Fruit fly (Drosophila melanogaster): ENCODE results near the gene CG10713.
A peak's percentile ranks its signal among the peaks of the same experiment; 100 is the strongest.

The CG10713 gene

DNA sequence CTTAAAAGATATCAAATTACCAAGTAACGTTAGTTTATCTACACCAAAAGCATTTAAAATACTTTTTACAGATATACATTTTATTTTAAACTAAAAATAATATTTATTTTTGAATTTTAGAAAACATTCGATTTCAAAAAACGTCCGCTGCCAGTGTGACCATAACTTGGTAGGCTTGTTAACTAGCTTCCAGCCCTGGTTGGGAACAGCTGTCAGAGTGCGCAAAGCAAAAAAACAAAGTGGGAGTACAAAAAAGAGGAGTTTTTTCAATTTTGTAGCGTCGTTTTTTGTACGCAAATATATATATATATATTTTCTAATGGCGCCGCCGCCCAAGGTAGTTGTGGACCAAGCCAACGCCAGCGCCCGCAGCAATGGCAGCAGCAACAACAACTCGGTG is 7.4 kb upstream of the CG10713 start, which contains the start of gene cmb:
cmb (plus strand) TSS at position 195 of the 400 bp plus-strand sequence.
- peak; percentile 93 for TF ChIP-seq CG17801 (GFP tag; optimal IDR thresholded peaks at IDR 0.05; ENCODE audit: partially characterized antibody)

DNA sequence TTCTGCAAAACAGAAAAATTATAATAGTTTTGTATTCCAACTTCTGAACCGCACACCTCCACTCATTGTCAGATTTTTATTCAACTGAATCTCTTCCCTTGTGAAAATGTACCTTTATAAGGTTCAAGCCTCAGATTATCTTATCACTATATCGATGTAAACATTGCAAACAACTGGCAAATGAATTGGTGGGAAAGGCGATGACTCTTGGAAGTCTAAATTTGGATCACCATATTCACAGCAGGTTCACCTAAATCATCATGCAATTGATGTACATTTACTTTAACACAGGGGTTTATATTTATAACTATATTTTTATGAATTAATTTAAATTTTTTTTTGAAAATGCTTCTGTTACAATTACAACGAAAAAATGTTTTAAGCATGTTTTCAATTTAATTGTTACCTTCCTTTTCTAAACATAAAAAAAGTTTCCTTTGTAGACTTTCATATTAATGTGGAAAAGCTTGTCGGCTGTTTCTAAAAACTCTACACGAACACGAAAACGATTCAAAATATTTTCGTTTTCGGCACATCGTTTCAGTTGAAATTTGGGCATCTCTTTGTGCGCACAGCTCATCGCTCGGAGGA is 5.4 kb upstream of the CG10713 start, which contains the start of the genes CG10140 and CG14109:
CG10140 (minus strand) TSS at position 101 of the 591 bp plus-strand sequence.
CG14109 (plus strand) TSS at position 541 of the 591 bp plus-strand sequence.
- no peak for TF ChIP-seq CG17801 (GFP tag; optimal IDR thresholded peaks at IDR 0.05; ENCODE audit: partially characterized antibody)

DNA sequence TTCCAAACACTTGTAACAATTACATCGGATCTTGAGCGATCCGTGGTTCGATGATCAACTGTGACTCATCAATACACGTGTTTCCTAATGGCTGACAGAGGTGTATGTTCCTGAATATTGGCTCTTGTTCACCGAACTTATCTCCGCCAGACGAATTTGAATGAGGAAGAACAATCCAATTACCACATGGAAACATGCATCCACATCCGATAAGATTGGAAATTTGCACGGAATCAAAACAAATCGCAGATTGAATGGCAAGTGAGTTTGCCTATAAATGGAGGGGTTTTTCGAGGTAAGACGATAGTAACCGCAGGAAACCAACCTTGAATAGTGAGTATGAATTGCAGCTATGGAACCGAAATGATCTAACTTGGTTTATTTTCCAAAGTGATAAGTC is 2.6 kb upstream of the CG10713 start, which contains the start of gene CG10725:
CG10725 (plus strand) TSS at position 301 of the 400 bp plus-strand sequence.
- no peak for TF ChIP-seq CG17801 (GFP tag; optimal IDR thresholded peaks at IDR 0.05; ENCODE audit: partially characterized antibody)

DNA sequence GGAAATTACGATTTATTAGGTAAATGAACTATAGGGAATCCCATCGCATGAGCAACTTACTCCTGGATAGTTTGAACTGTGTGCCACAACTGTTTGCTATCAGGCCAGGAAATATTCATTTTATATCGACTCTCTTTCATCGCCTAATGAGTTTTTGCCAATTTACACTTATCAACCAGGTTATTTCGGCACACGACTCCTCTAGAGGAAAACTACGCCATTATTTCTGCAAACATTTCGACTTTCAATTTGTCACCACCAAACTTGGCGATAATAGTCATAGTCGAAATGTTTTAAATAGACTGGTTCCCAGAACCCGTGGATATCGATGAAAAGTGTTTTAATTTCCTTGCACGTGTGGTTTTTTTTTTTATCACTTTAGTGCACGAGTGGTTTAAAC is 2.0 kb upstream of the CG10713 start, which contains the start of gene CG10154:
CG10154 (minus strand) TSS at position 101 of the 400 bp plus-strand sequence.
- TF ChIP-seq CG17801 (GFP tag; optimal IDR thresholded peaks at IDR 0.05; ENCODE audit: partially characterized antibody) = no peak

DNA sequence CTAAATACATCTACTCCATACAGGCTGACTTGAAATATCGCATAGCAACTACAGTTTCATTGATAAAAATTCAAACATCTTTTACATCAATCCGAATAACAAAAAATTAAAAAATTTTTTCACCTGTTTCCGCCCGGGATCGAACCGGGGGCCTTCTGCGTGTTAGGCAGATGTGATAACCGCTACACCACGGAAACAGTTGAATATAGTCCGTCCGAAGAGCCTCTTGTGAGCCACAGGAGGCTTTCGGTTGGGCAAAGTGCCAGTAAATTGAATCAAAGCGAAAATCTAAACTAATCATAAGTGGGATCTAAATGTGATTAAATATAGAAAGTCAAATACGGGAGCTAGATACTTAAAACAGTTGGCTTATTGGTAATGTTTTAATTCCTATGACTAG is 1.5 kb downstream of the CG10713 start:
- no peak for TF ChIP-seq CG17801 (GFP tag; optimal IDR thresholded peaks at IDR 0.05; ENCODE audit: partially characterized antibody)

dm6 chr3L:13432791-13433190 is 2.2 kb downstream of the CG10713 start:
- TF ChIP-seq CG17801 (GFP tag; optimal IDR thresholded peaks at IDR 0.05; ENCODE audit: partially characterized antibody) = no peak

dm6 chr3L:13430171-13430570 is 4.9 kb downstream of the CG10713 start:
- no peak for TF ChIP-seq CG17801 (GFP tag; optimal IDR thresholded peaks at IDR 0.05; ENCODE audit: partially characterized antibody)

DNA sequence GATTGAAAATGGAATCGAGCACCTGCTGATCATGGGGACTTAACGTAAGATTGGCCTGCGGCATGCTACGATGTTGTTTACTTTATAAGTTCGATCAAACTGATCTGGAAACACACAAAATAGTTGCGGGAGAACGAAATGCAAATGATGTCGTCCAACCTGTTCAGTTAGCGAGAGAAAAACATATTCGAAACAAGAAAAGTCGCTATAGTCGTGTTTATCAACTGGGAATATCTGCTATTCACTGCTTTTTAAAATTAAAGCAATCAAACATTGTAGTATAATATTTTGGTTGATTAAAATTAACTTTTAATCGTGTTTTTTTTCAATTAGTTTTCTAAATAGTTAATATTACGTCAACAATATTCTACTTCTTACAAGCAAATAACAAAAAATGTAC is 8.5 kb downstream of the CG10713 start, which contains the start of gene CG14105:
CG14105 (minus strand) TSS at position 101 of the 400 bp plus-strand sequence.
- TF ChIP-seq CG17801 (GFP tag; optimal IDR thresholded peaks at IDR 0.05; ENCODE audit: partially characterized antibody) = no peak

dm6 chr3L:13425571-13425970 is 9.5 kb downstream of the CG10713 start, which contains the start of gene CG14106:
Gene CG14106, minus strand, starts transcription at chr3L:13425671.
- no peak for TF ChIP-seq CG17801 (GFP tag; optimal IDR thresholded peaks at IDR 0.05; ENCODE audit: partially characterized antibody)

DNA sequence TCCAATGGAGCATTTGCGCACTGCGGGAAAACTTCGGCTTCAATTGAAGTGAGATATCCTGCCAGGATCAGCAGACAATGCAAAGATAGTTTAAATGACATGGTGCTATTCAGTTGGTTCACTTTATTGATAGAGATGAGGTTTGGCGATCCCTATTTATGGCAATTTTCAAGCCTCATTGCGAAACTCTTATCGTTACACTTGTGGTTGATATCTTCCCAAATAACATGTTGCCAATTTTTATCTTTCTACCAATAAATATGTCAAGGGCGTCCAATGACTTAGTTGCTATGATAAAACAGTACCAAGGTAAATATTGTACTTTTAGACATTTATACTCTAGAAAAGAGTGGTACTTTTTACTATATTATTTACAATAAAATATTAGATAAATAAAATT is 11.0 kb downstream of the CG10713 start, which contains the start of gene CG33263:
CG33263 (minus strand) TSS at position 101 of the 400 bp plus-strand sequence.
- TF ChIP-seq CG17801 (GFP tag; optimal IDR thresholded peaks at IDR 0.05; ENCODE audit: partially characterized antibody) = no peak

DNA sequence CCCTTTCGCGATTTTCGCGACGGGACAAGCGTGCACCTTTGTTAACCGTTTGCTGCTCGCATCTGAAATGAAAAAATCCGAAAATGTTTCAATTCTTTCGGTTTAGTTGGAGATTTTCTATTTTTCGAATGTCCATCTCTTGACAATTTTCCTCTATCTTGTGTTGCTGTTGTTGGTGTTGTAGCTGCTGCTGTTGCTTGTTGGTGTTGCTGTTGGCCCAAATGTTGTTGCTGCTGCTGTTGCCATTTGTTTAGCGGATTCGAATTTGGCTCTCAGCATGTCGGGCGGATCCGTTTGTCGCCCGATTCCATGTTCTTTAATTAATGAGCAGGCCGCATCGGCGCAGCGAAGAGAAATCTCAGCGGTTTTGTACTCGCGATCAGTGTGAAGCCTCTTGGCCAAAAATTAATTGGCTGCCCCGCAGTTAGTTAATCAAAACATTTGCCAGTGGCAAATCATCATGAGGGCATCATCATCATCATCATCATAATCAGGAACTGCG is 12.7 kb downstream of the CG10713 start, which contains the start of gene CG32121:
CG32121 (minus strand) TSS at position 51 of the 502 bp plus-strand sequence.
- TF ChIP-seq CG17801 (GFP tag; optimal IDR thresholded peaks at IDR 0.05; ENCODE audit: partially characterized antibody) = no peak

- no peak for TF ChIP-seq CG17801 (GFP tag; optimal IDR thresholded peaks at IDR 0.05; ENCODE audit: partially characterized antibody)
Observed at dm6 chr3L:13420212-13420611, 14.8 kb downstream of the CG10713 start.

dm6 chr3L:13412886-13413224 is 22.2 kb downstream of the CG10713 start:
- no peak for TF ChIP-seq CG17801 (GFP tag; optimal IDR thresholded peaks at IDR 0.05; ENCODE audit: partially characterized antibody)

dm6 chr3L:13412200-13412885 is 22.7 kb downstream of the CG10713 start, which contains the start of the genes CG10222 and flr:
Gene CG10222, minus strand, starts transcription at chr3L:13412453.
Gene flr, plus strand, starts transcription at chr3L:13412843.
- TF ChIP-seq CG17801 (GFP tag; optimal IDR thresholded peaks at IDR 0.05; ENCODE audit: partially characterized antibody) = no peak

- no peak for TF ChIP-seq CG17801 (GFP tag; optimal IDR thresholded peaks at IDR 0.05; ENCODE audit: partially characterized antibody)
Observed at dm6 chr3L:13410999-13411398, 24.0 kb downstream of the CG10713 start.

Data from ovary, adult (tissue).